Fruit fly (Drosophila melanogaster): ENCODE measurements around the gene CG15599.

Gene CG15599

dm6 chrX:15709984-15710750 lies 21.5 kb upstream of the CG15599 start, which contains the start of the genes CG9281 and CG15601 (continued):
- no peak for TF ChIP-seq CG15269 (tag; optimal IDR thresholded peaks at IDR 0.05)
- TF ChIP-seq trem (tag; optimal IDR thresholded peaks at IDR 0.05): peak; percentile 48
- no peak for TF ChIP-seq Sox102F (GFP tag; optimal IDR thresholded peaks at IDR 0.05)
- TF ChIP-seq CG31388 (GFP tag; optimal IDR thresholded peaks at IDR 0.05): no peak
- TF ChIP-seq Oli (tag; optimal IDR thresholded peaks at IDR 0.05): no peak
- no peak for TF ChIP-seq peb (GFP tag; IDR thresholded peaks at IDR 0.05)

dm6 chrX:15709624-15709983 lies 20.9 kb upstream of the CG15599 start:
- TF ChIP-seq Hey (tag; optimal IDR thresholded peaks at IDR 0.05) (no peak), CG9876 (GFP tag; optimal IDR thresholded peaks at IDR 0.05) (no peak), Trl (optimal IDR thresholded peaks at IDR 0.05) (peak in 1 of 2 experiments; percentile 28), Trl (GFP tag; optimal IDR thresholded peaks at IDR 0.05) (no peak), CG4707 (GFP tag; optimal IDR thresholded peaks at IDR 0.05) (peak; percentile 98), CG11723 (GFP tag; optimal IDR thresholded peaks at IDR 0.05) (no peak), CG34422 (GFP tag; IDR thresholded peaks at IDR 0.05) (peak; percentile 42; the same call in 1 of the 3 replicates), CG12769 (tag; optimal IDR thresholded peaks at IDR 0.05) (peak; percentile 38), sob (GFP tag; IDR thresholded peaks at IDR 0.05) (0 out of 2 replicates have a peak, but pooled peaks have one; percentile 31), kah (GFP tag; optimal IDR thresholded peaks at IDR 0.05) (peak; percentile 72), fd64A (GFP tag; optimal IDR thresholded peaks at IDR 0.05) (no peak), CG10321 (GFP tag; IDR thresholded peaks at IDR 0.05) (peak; percentile 44), CG15514 (GFP tag; optimal IDR thresholded peaks at IDR 0.05) (no peak), trh (GFP tag; optimal IDR thresholded peaks at IDR 0.05) (no peak), CG8281 (tag; optimal IDR thresholded peaks at IDR 0.05) (no peak), Awh (GFP tag; IDR thresholded peaks at IDR 0.05) (no peak), CG9609 (GFP tag; optimal IDR thresholded peaks at IDR 0.05) (peak; percentile 4), CTCF (GFP tag; optimal IDR thresholded peaks at IDR 0.05) (no peak), CG1603 (tag; optimal IDR thresholded peaks at IDR 0.05) (peak; percentile 22), CG2120 (GFP tag; optimal IDR thresholded peaks at IDR 0.05) (peak; percentile 8), otp (GFP tag; IDR thresholded peaks at IDR 0.05) (0 out of 3 replicates have a peak, but pooled peaks have one; percentile 12), knrl (GFP tag; IDR thresholded peaks at IDR 0.05; ENCODE audit: partially characterized antibody) (no peak), CG1832 (GFP tag; optimal IDR thresholded peaks at IDR 0.05) (peak; percentile 84), CG18011 (GFP tag; optimal IDR thresholded peaks at IDR 0.05) (no peak), Rfx (GFP tag; IDR thresholded peaks at IDR 0.05) (peak; percentile 64), mam (GFP tag; optimal IDR thresholded peaks at IDR 0.05) (no peak), E2f1 (GFP tag; IDR thresholded peaks at IDR 0.05) (peak; percentile 33; the same call in 1 of the 2 replicates), lilli (GFP tag; optimal IDR thresholded peaks at IDR 0.05) (peak; percentile 9), cwo (GFP tag; optimal IDR thresholded peaks at IDR 0.05) (no peak), HLH3B (GFP tag; IDR thresholded peaks at IDR 0.05) (no peak), dysf (GFP tag; IDR thresholded peaks at IDR 0.05) (0 out of 3 replicates have a peak, but pooled peaks have one; percentile 10), CG10274 (GFP tag; optimal IDR thresholded peaks at IDR 0.05) (peak; percentile 12), Max (GFP tag; optimal IDR thresholded peaks at IDR 0.05) (no peak), CG15269 (tag; optimal IDR thresholded peaks at IDR 0.05) (peak; percentile 35), tgo (GFP tag; IDR thresholded peaks at IDR 0.05) (0 out of 3 replicates have a peak, but pooled peaks have one; percentile 34), CG4730 (GFP tag; IDR thresholded peaks at IDR 0.05) (0 out of 2 replicates have a peak, but pooled peaks have one; percentile 15), slbo (GFP tag; IDR thresholded peaks at IDR 0.05) (peak; percentile 51; the same call in 1 of the 2 replicates), tna (GFP tag; IDR thresholded peaks at IDR 0.05; ENCODE audit: partially characterized antibody) (no peak), unc-4 (GFP tag; IDR thresholded peaks at IDR 0.05; ENCODE audit: partially characterized antibody) (no peak), Xrp1 (GFP tag; IDR thresholded peaks at IDR 0.05) (peak; percentile 34; the same call in 1 of the 2 replicates), ara (GFP tag; IDR thresholded peaks at IDR 0.05) (0 out of 2 replicates have a peak, but pooled peaks have one; percentile 22), zen (tag; optimal IDR thresholded peaks at IDR 0.05) (no peak), Lhr (GFP tag; optimal IDR thresholded peaks at IDR 0.05) (no peak)

Data from whole organism, embryonic.